Fruit fly (Drosophila melanogaster) whole organism, embryonic: ENCODE data around the gene apn.

Experiments
- Ada2b ChIP-seq: fragments of 200-800 bp; sonication (Bioruptor generic); IDR thresholded peaks from 2 replicates; pipeline ENCODE4 v1.3.6; 2022; ENCODE audit warnings: missing biosample characterization, missing genetic modification characterization
- Awh ChIP-seq: fragments of 200-800 bp; sonication (Bioruptor generic); IDR thresholded peaks from 2 replicates; pipeline ENCODE4, ENCODE4 v1.3.6; 2022; ENCODE audit warnings: missing biosample characterization, missing genetic modification characterization
- CG1024 ChIP-seq: fragments of 200-800 bp; sonication (Bioruptor generic); IDR thresholded peaks from 2 replicates; pipeline ENCODE4 v1.3.6; 2022; ENCODE audit warnings: missing biosample characterization, missing genetic modification characterization
- CG10462 ChIP-seq: fragments of 200-800 bp; sonication (Bioruptor generic); optimal IDR thresholded peaks from 2 replicates; lab custom pipeline; 2016; ENCODE audit warnings: missing biosample characterization, missing genetic modification characterization
- CG11504 ChIP-seq: fragments of 200-800 bp; sonication (Bioruptor generic); optimal IDR thresholded peaks from 3 replicates; lab custom pipeline; 2019; ENCODE audit warnings: missing biosample characterization, mild to moderate bottlenecking, missing genetic modification characterization, moderate library complexity
- CG14014 ChIP-seq: fragments of 200-800 bp; sonication (Bioruptor generic); IDR thresholded peaks from 2 replicates; pipeline ENCODE4 v1.3.6; 2022; ENCODE audit warnings: missing biosample characterization, missing genetic modification characterization
- CG1647 ChIP-seq: fragments of 200-800 bp; sonication (Bioruptor generic); optimal IDR thresholded peaks from 3 replicates; lab custom pipeline; 2016; ENCODE audit warnings: missing biosample characterization, missing genetic modification characterization
- CG18599 ChIP-seq: fragments of 200-800 bp; sonication (Bioruptor generic); optimal IDR thresholded peaks from 3 replicates; lab custom pipeline; 2017; ENCODE audit warnings: missing biosample characterization, missing genetic modification characterization, mild to moderate bottlenecking, moderate library complexity, missing genetic modification reagents
- CG2116 ChIP-seq: fragments of 200-800 bp; sonication (Bioruptor generic); optimal IDR thresholded peaks from 3 replicates; lab custom pipeline; 2018; ENCODE audit warnings: missing biosample characterization, mild to moderate bottlenecking, missing genetic modification characterization
- CG2678 ChIP-seq: fragments of 200-800 bp; sonication (Bioruptor generic); optimal IDR thresholded peaks from 3 replicates; lab custom pipeline; 2019; ENCODE audit warnings: missing biosample characterization, mild to moderate bottlenecking, missing genetic modification characterization, moderate library complexity
- CG30403 ChIP-seq: fragments of 200-800 bp; sonication (Bioruptor generic); optimal IDR thresholded peaks from 3 replicates; lab custom pipeline; 2016; ENCODE audit warnings: missing biosample characterization, missing genetic modification characterization
- CG31441 ChIP-seq: fragments of 200-800 bp; sonication (Bioruptor generic); IDR thresholded peaks from 2 replicates; pipeline ENCODE4 v1.3.6; 2022; ENCODE audit warnings: missing biosample characterization, missing genetic modification characterization
- CG6175 ChIP-seq: fragments of 200-800 bp; sonication (Bioruptor generic); IDR thresholded peaks from 3 replicates; pipeline ENCODE4 v1.3.6; 2022; ENCODE audit warnings: missing biosample characterization, missing genetic modification characterization
- CG7556 ChIP-seq: fragments of 200-800 bp; sonication (Bioruptor generic); optimal IDR thresholded peaks from 2 replicates; lab custom pipeline; 2017; ENCODE audit warnings: missing biosample characterization, mild to moderate bottlenecking, missing genetic modification characterization
- CG7839 ChIP-seq: fragments of 200-800 bp; sonication (Bioruptor generic); optimal IDR thresholded peaks from 3 replicates; lab custom pipeline; 2018; ENCODE audit warnings: missing biosample characterization, mild to moderate bottlenecking, missing genetic modification characterization, moderate library complexity
- CG8281 ChIP-seq: fragments of 200-800 bp; sonication (Bioruptor generic); optimal IDR thresholded peaks from 2 replicates; lab custom pipeline; 2018; ENCODE audit warnings: missing biosample characterization, mild to moderate bottlenecking, missing genetic modification characterization, moderate library complexity
- CG8290 ChIP-seq, 3 experiments: fragments of 200-800 bp; sonication (Bioruptor generic); optimal IDR thresholded peaks; 2 replicates each; lab custom pipeline; 2016 to 2019; ENCODE audit warnings: missing biosample characterization in 3 of 3, missing genetic modification characterization in 3 of 3, mild to moderate bottlenecking in 2 of 3, moderate library complexity in 1 of 3
- CG9932 ChIP-seq: fragments of 200-800 bp; sonication (Bioruptor generic); IDR thresholded peaks from 2 replicates; pipeline ENCODE4 v1.3.6; 2022; ENCODE audit warnings: missing biosample characterization, missing genetic modification characterization
- D19A ChIP-seq: fragments of 200-800 bp; optimal IDR thresholded peaks from 3 replicates; lab custom pipeline; 2019; ENCODE audit warnings: missing biosample characterization, mild to moderate bottlenecking, missing genetic modification characterization, moderate library complexity
- Hand ChIP-seq: fragments of 200-800 bp; sonication (Bioruptor generic); optimal IDR thresholded peaks from 2 replicates; lab custom pipeline; 2017; ENCODE audit warnings: mild to moderate bottlenecking, missing biosample characterization, missing genetic modification reagents, missing genetic modification characterization
- Hmr ChIP-seq: fragments of 200-800 bp; sonication (Bioruptor generic); optimal IDR thresholded peaks from 3 replicates; lab custom pipeline; 2017; ENCODE audit warnings: mild to moderate bottlenecking, missing biosample characterization, missing genetic modification reagents, missing genetic modification characterization
- Hr51 ChIP-seq, 2 experiments: fragments of 200-800 bp; sonication (Bioruptor generic); optimal IDR thresholded peaks; 2 replicates in 1 of 2; 3 replicates in 1 of 2; lab custom pipeline; 2016 to 2018; ENCODE audit warnings: missing biosample characterization in 2 of 2, missing genetic modification characterization in 2 of 2, mild to moderate bottlenecking in 1 of 2, moderate library complexity in 1 of 2
- Med ChIP-seq: fragments of 200-800 bp; sonication (Bioruptor generic); peaks from one replicate; lab custom pipeline; 2016; ENCODE audit warnings: missing biosample characterization, missing genetic modification characterization, mild to moderate bottlenecking, inconsistent platforms, moderate library complexity
- Meics ChIP-seq: fragments of 200-800 bp; sonication (Bioruptor generic); optimal IDR thresholded peaks from 2 replicates; lab custom pipeline; 2017; ENCODE audit warnings: missing biosample characterization, mild to moderate bottlenecking, missing genetic modification characterization
- Nf-YC ChIP-seq: fragments of 200-800 bp; optimal IDR thresholded peaks from 3 replicates; lab custom pipeline; 2019; ENCODE audit warnings: missing biosample characterization, mild to moderate bottlenecking, missing genetic modification characterization, moderate library complexity
- PHDP ChIP-seq: fragments of 200-800 bp; sonication (Bioruptor generic); optimal IDR thresholded peaks from 3 replicates; lab custom pipeline; 2018; ENCODE audit warnings: missing biosample characterization, mild to moderate bottlenecking, missing genetic modification characterization, moderate library complexity
- Ptx1 ChIP-seq: fragments of 200-800 bp; sonication (Bioruptor generic); IDR thresholded peaks from 2 replicates; pipeline ENCODE4 v1.3.6; 2022; ENCODE audit warnings: missing biosample characterization, missing genetic modification characterization
- Trl ChIP-seq, 3 experiments: fragments of >200 bp in 2 of 3; fragments of 200-800 bp in 1 of 3; sonication (Bioruptor generic) in 1 of 3; optimal IDR thresholded peaks; 2 replicates in 1 of 3; 3 replicates in 2 of 3; lab custom pipeline; 2016 to 2017; ENCODE audit warnings: missing biosample characterization in 1 of 3, missing genetic modification characterization in 1 of 3
- Usf ChIP-seq: fragments of 200-800 bp; sonication (Bioruptor generic); optimal IDR thresholded peaks from 2 replicates; lab custom pipeline; 2017; ENCODE audit warnings: missing genotype, missing biosample characterization, missing genetic modification characterization
- croc ChIP-seq: fragments of 200-800 bp; sonication (Bioruptor generic); conservative IDR thresholded peaks from 3 replicates; pipeline ENCODE4 v1.3.6; 2022; ENCODE audit warnings: missing biosample characterization, missing genetic modification characterization
- crp ChIP-seq, 2 experiments: fragments of 200-800 bp; sonication (Bioruptor generic); optimal IDR thresholded peaks; 2 replicates in 1 of 2; 3 replicates in 1 of 2; lab custom pipeline; 2017; ENCODE audit warnings: missing biosample characterization in 2 of 2, missing genetic modification characterization in 2 of 2, mild to moderate bottlenecking in 1 of 2, moderate library complexity in 1 of 2
- cwo ChIP-seq: fragments of 200-800 bp; sonication (Bioruptor generic); optimal IDR thresholded peaks from 3 replicates; lab custom pipeline; 2017; ENCODE audit warnings: missing biosample characterization, missing genetic modification characterization, mild to moderate bottlenecking, moderate library complexity, missing genetic modification reagents
- fd64A ChIP-seq: fragments of 200-800 bp; sonication (Bioruptor generic); optimal IDR thresholded peaks from 3 replicates; lab custom pipeline; 2018; ENCODE audit warnings: missing biosample characterization, mild to moderate bottlenecking, missing genetic modification characterization
- fd96Cb ChIP-seq: fragments of 200-800 bp; sonication (Bioruptor generic); optimal IDR thresholded peaks from 2 replicates; lab custom pipeline; 2018; ENCODE audit warnings: missing biosample characterization, mild to moderate bottlenecking, missing genetic modification characterization, moderate library complexity
- fru ChIP-seq: fragments of >200 bp; optimal IDR thresholded peaks from 2 replicates; lab custom pipeline; 2017
- ftz-f1 ChIP-seq: fragments of 200-800 bp; sonication (Bioruptor generic); optimal IDR thresholded peaks from 2 replicates; lab custom pipeline; 2016; ENCODE audit warnings: missing biosample characterization, missing genetic modification characterization
- gem ChIP-seq: fragments of 200-800 bp; sonication (Bioruptor generic); optimal IDR thresholded peaks from 2 replicates; lab custom pipeline; 2019; ENCODE audit warnings: missing biosample characterization, mild to moderate bottlenecking, missing genetic modification characterization, moderate library complexity
- hb ChIP-seq: fragments of 200-800 bp; sonication (Bioruptor generic); IDR thresholded peaks from 3 replicates; pipeline ENCODE4 v1.3.6; 2022; ENCODE audit warnings: missing biosample characterization, missing genetic modification characterization; ENCODE audit not compliant: partially characterized antibody
- lab ChIP-seq: fragments of 200-800 bp; sonication (Bioruptor generic); optimal IDR thresholded peaks from 3 replicates; lab custom pipeline; 2017; ENCODE audit warnings: missing biosample characterization, missing genetic modification characterization, mild to moderate bottlenecking, moderate library complexity, missing genetic modification reagents
- onecut ChIP-seq: fragments of 200-800 bp; sonication (Bioruptor generic); IDR thresholded peaks from 2 replicates; pipeline ENCODE4 v1.3.6; 2022; ENCODE audit warnings: missing biosample characterization, missing genetic modification characterization
- sc ChIP-seq, 3 experiments: fragments of >200 bp in 2 of 3; fragments of 200-800 bp in 1 of 3; sonication (Bioruptor generic) in 1 of 3; optimal IDR thresholded peaks; 2 replicates in 2 of 3; 3 replicates in 1 of 3; lab custom pipeline; 2017; ENCODE audit warnings: mild to moderate bottlenecking in 1 of 3, missing biosample characterization in 1 of 3, missing genetic modification characterization in 1 of 3, missing genetic modification reagents in 1 of 3
- slbo ChIP-seq: fragments of 200-800 bp; sonication (Bioruptor generic); IDR thresholded peaks from 2 replicates; pipeline ENCODE4 v1.3.6; 2022; ENCODE audit warnings: missing biosample characterization, missing genetic modification characterization
- sna ChIP-seq: fragments of 200-800 bp; sonication (Bioruptor generic); IDR thresholded peaks from 2 replicates; pipeline ENCODE4 v1.3.6; 2022; ENCODE audit warnings: missing biosample characterization, missing genetic modification characterization; ENCODE audit not compliant: partially characterized antibody
- tio ChIP-seq: fragments of 200-800 bp; sonication (Bioruptor generic); optimal IDR thresholded peaks from 2 replicates; lab custom pipeline; 2017; ENCODE audit warnings: missing biosample characterization, missing genetic modification characterization, inconsistent platforms
- wdn ChIP-seq: fragments of 200-800 bp; sonication (Bioruptor generic); IDR thresholded peaks from 2 replicates; pipeline ENCODE4 v1.3.6; 2022; ENCODE audit warnings: missing biosample characterization, missing genetic modification characterization

apn gene

dm6 chr3R:13258696-13259567, 29.7 kb downstream of the apn start, which contains the start of gene Ace (continued):
- no peak for TF ChIP-seq Hand
- TF ChIP-seq Med (GFP tag; lab: Kevin White, UChicago) = peak; percentile 26
- peak; percentile 11 for TF ChIP-seq CG18599
- peak; percentile 66 for TF ChIP-seq onecut
- TF ChIP-seq Nf-YC = no peak
- TF ChIP-seq crp (GFP tag; optimal IDR thresholded peaks at IDR 0.05; lab: Kevin White, UChicago) = peak in 1 of 2 experiments; percentile 40
- peak; percentile 80 to 93 for TF ChIP-seq Trl (optimal IDR thresholded peaks at IDR 0.05; lab: Kevin White, UChicago)
- no peak for TF ChIP-seq Trl (GFP tag; optimal IDR thresholded peaks at IDR 0.05; lab: Kevin White, UChicago)
- peak; percentile 19 for TF ChIP-seq PHDP (tag; lab: Kevin White, UChicago)

DNA sequence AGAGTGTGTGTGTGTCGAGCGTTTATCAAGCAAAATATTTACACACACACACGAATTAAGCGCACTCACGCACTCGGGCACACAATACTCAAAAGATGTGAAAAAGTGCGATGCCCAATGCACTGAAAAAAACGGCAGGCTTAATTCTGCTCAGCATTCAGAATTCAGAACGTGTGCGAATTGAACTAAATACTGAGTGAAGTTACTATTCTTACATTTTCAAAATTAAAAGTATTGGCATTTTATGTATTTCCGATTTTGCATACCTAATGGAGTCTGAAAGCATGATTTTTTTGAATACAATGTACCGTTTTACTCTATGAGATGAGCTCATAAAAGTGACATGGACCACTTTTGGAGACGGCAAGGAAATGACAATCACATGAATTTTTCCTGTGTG, 31.5 kb downstream of the apn start:
- TF ChIP-seq tio (GFP tag; lab: Kevin White, UChicago) (no peak), fru (lab: Kevin White, UChicago) (no peak), CG8290 (GFP tag; optimal IDR thresholded peaks at IDR 0.05; lab: Kevin White, UChicago) (no peak), CG8290 (tag; optimal IDR thresholded peaks at IDR 0.05; lab: Kevin White, UChicago) (peak in 1 of 2 experiments; percentile 0), CG2116 (GFP tag; lab: Kevin White, UChicago) (no peak), Awh (no peak), Med (GFP tag; lab: Kevin White, UChicago) (peak; percentile 56), wdn (GFP tag; lab: Robert Waterston, UW) (no peak), ftz-f1 (GFP tag; lab: Kevin White, UChicago) (no peak), CG6175 (GFP tag; lab: Robert Waterston, UW) (no peak), lab (GFP tag; lab: Kevin White, UChicago) (peak; percentile 47), Hr51 (GFP tag; optimal IDR thresholded peaks at IDR 0.05; lab: Kevin White, UChicago) (peak in 1 of 2 experiments; percentile 20), croc (GFP tag; lab: Robert Waterston, UW) (no peak), CG31441 (GFP tag; lab: Robert Waterston, UW) (no peak), CG2678 (peak; percentile 20), fd96Cb (tag; lab: Kevin White, UChicago) (no peak), Hand (peak; percentile 6), hb (GFP tag; lab: Robert Waterston, UW) (no peak), CG9932 (GFP tag; lab: Robert Waterston, UW) (peak; percentile 23; the same call in 1 of the 2 replicates), Hmr (peak; percentile 35), CG1024 (GFP tag; lab: Robert Waterston, UW) (no peak), CG8281 (no peak), CG7556 (GFP tag; lab: Kevin White, UChicago) (peak; percentile 5), sc (optimal IDR thresholded peaks at IDR 0.05; lab: Kevin White, UChicago) (no peak), sc (GFP tag; optimal IDR thresholded peaks at IDR 0.05; lab: Kevin White, UChicago) (no peak), Meics (GFP tag; lab: Kevin White, UChicago) (peak; percentile 28), D19A (no peak), Ptx1 (GFP tag; lab: Robert Waterston, UW) (peak; percentile 17; the same call in 1 of the 2 replicates), slbo (GFP tag; lab: Robert Waterston, UW) (0 out of 2 replicates have a peak, but pooled peaks have one; percentile 3), CG11504 (tag; lab: Kevin White, UChicago) (peak; percentile 30), CG10462 (GFP tag; lab: Kevin White, UChicago) (no peak), Ada2b (no peak), fd64A (GFP tag; lab: Kevin White, UChicago) (no peak), CG14014 (GFP tag; lab: Robert Waterston, UW) (0 out of 2 replicates have a peak, but pooled peaks have one; percentile 11), CG1647 (GFP tag; lab: Kevin White, UChicago) (no peak), cwo (GFP tag; lab: Kevin White, UChicago) (peak; percentile 7), CG30403 (GFP tag; lab: Kevin White, UChicago) (peak; percentile 3), sna (GFP tag; lab: Robert Waterston, UW) (no peak), CG7839 (tag; lab: Kevin White, UChicago) (peak; percentile 8), Usf (GFP tag; lab: Kevin White, UChicago) (no peak), gem (tag; lab: Kevin White, UChicago) (peak; percentile 32)
